Worm (Caenorhabditis elegans) whole organism, L2 larva: ENCODE data around the gene str-260.

Source experiments
- C34F6.9 ChIP-seq: fragments of 150-350 bp; optimal IDR thresholded peaks from 2 replicates; lab custom pipeline; 2014; ENCODE audit warnings: missing biosample characterization, missing genetic modification characterization
- F13H6.1 ChIP-seq: sonication (generic microtip); optimal IDR thresholded peaks from 2 replicates; lab custom pipeline; 2016; ENCODE audit warnings: missing genetic modification characterization, missing compliant biosample characterization
- R02D3.7 ChIP-seq: fragments of 150-350 bp; optimal IDR thresholded peaks from 2 replicates; lab custom pipeline; 2014; ENCODE audit warnings: missing biosample characterization, missing genetic modification characterization
- ZK546.5 ChIP-seq: sonication (generic microtip); optimal IDR thresholded peaks from 2 replicates; lab custom pipeline; 2017; ENCODE audit warnings: missing biosample characterization, missing genetic modification characterization
- alr-1 ChIP-seq: fragments of 150-350 bp; optimal IDR thresholded peaks from 2 replicates; lab custom pipeline; 2014; ENCODE audit warnings: missing biosample characterization, missing genetic modification characterization
- aly-2 ChIP-seq: fragments of 150-350 bp; optimal IDR thresholded peaks from 2 replicates; lab custom pipeline; 2014; ENCODE audit warnings: missing biosample characterization, missing genetic modification characterization
- ama-1 ChIP-seq: fragments of 150-350 bp; optimal IDR thresholded peaks from 2 replicates; lab custom pipeline; 2018; ENCODE audit warnings: inconsistent platforms
- blmp-1 ChIP-seq: sonication (generic microtip); optimal IDR thresholded peaks from 2 replicates; lab custom pipeline; 2017; ENCODE audit warnings: missing genetic modification characterization, mild to moderate bottlenecking, missing compliant biosample characterization, antibody characterized with exemption, moderate library complexity; ENCODE audit not compliant: insufficient read depth
- ceh-16 ChIP-seq: fragments of 150-350 bp; optimal IDR thresholded peaks from 2 replicates; lab custom pipeline; 2014; ENCODE audit warnings: missing biosample characterization, missing genetic modification characterization
- ceh-82 ChIP-seq: fragments of 150-350 bp; optimal IDR thresholded peaks from 2 replicates; lab custom pipeline; 2014; ENCODE audit warnings: missing biosample characterization, missing genetic modification characterization
- crh-2 ChIP-seq: sonication (generic microtip); optimal IDR thresholded peaks from 2 replicates; lab custom pipeline; 2017; ENCODE audit warnings: missing biosample characterization, missing genetic modification characterization
- dmd-4 ChIP-seq: sonication (generic microtip); optimal IDR thresholded peaks from 2 replicates; lab custom pipeline; 2017; ENCODE audit warnings: missing biosample characterization, missing genetic modification characterization
- egl-27 ChIP-seq: sonication (generic microtip); optimal IDR thresholded peaks from 3 replicates; lab custom pipeline; 2017; ENCODE audit warnings: missing biosample characterization, missing genetic modification reagents, missing genetic modification characterization
- elt-1 ChIP-seq: fragments of 150-350 bp; optimal IDR thresholded peaks from 2 replicates; lab custom pipeline; 2014; ENCODE audit warnings: missing biosample characterization, missing genetic modification characterization
- elt-3 ChIP-seq: sonication (generic microtip); optimal IDR thresholded peaks from 2 replicates; lab custom pipeline; 2017; ENCODE audit warnings: missing biosample characterization, missing genetic modification characterization
- fos-1 ChIP-seq: fragments of 150-350 bp; optimal IDR thresholded peaks from 2 replicates; lab custom pipeline; 2014; ENCODE audit warnings: missing biosample characterization, missing genetic modification characterization
- gmeb-1 ChIP-seq: fragments of 150-350 bp; optimal IDR thresholded peaks from 2 replicates; lab custom pipeline; 2014; ENCODE audit warnings: missing biosample characterization, missing genetic modification characterization
- lin-11 ChIP-seq: fragments of 150-350 bp; sonication (generic microtip); optimal IDR thresholded peaks from 2 replicates; lab custom pipeline; 2014; ENCODE audit warnings: missing biosample characterization, missing genetic modification characterization, inconsistent platforms, mixed read lengths
- lin-13 ChIP-seq: fragments of 150-350 bp; optimal IDR thresholded peaks from 2 replicates; lab custom pipeline; 2014; ENCODE audit warnings: missing biosample characterization, missing genetic modification reagents, missing genetic modification characterization
- lin-39 ChIP-seq: fragments of 150-350 bp; optimal IDR thresholded peaks from 2 replicates; lab custom pipeline; 2014; ENCODE audit warnings: missing biosample characterization, missing genetic modification reagents, missing genetic modification characterization
- lsy-2 ChIP-seq, 2 experiments: fragments of 150-350 bp in 1 of 2; sonication (generic microtip) in 1 of 2; optimal IDR thresholded peaks; 2 replicates each; lab custom pipeline; 2014 to 2017; ENCODE audit warnings: missing biosample characterization in 2 of 2, missing genetic modification characterization in 2 of 2
- mab-5 ChIP-seq: fragments of 150-350 bp; optimal IDR thresholded peaks from 2 replicates; lab custom pipeline; 2014; ENCODE audit warnings: missing biosample characterization, missing genetic modification characterization
- mbf-1 ChIP-seq: sonication (generic microtip); optimal IDR thresholded peaks from 2 replicates; lab custom pipeline; 2017; ENCODE audit warnings: missing biosample characterization, missing genetic modification characterization
- mdl-1 ChIP-seq, 2 experiments: fragments of 150-350 bp in 1 of 2; sonication (generic microtip) in 1 of 2; optimal IDR thresholded peaks; 2 replicates each; lab custom pipeline; 2017; ENCODE audit warnings: missing biosample characterization in 2 of 2, missing genetic modification characterization in 2 of 2
- nhr-10 ChIP-seq: sonication (generic microtip); optimal IDR thresholded peaks from 2 replicates; lab custom pipeline; 2017; ENCODE audit warnings: missing biosample characterization, missing genetic modification characterization
- nhr-11 ChIP-seq: fragments of 150-350 bp; optimal IDR thresholded peaks from 2 replicates; lab custom pipeline; 2014; ENCODE audit warnings: missing biosample characterization, missing genetic modification characterization
- nhr-12 ChIP-seq: fragments of 150-350 bp; optimal IDR thresholded peaks from 2 replicates; lab custom pipeline; 2014; ENCODE audit warnings: missing biosample characterization, missing genetic modification characterization
- nhr-129 ChIP-seq: fragments of 150-350 bp; optimal IDR thresholded peaks from 2 replicates; lab custom pipeline; 2014; ENCODE audit warnings: missing biosample characterization, missing genetic modification characterization
- nhr-21 ChIP-seq: fragments of 150-350 bp; optimal IDR thresholded peaks from 2 replicates; lab custom pipeline; 2014; ENCODE audit warnings: missing biosample characterization, missing genetic modification characterization
- nhr-23 ChIP-seq: fragments of 150-350 bp; optimal IDR thresholded peaks from 2 replicates; lab custom pipeline; 2014; ENCODE audit warnings: missing biosample characterization, missing genetic modification reagents, missing genetic modification characterization
- nhr-237 ChIP-seq: fragments of 150-350 bp; optimal IDR thresholded peaks from 2 replicates; lab custom pipeline; 2014; ENCODE audit warnings: missing biosample characterization, missing genetic modification characterization
- nhr-25 ChIP-seq: fragments of 150-350 bp; sonication (generic microtip); optimal IDR thresholded peaks from 3 replicates; lab custom pipeline; 2014; ENCODE audit warnings: missing biosample characterization, missing genetic modification characterization
- nhr-6 ChIP-seq: fragments of 150-350 bp; optimal IDR thresholded peaks from 2 replicates; lab custom pipeline; 2014; ENCODE audit warnings: missing biosample characterization, missing genetic modification characterization
- nhr-77 ChIP-seq: fragments of 150-350 bp; optimal IDR thresholded peaks from 2 replicates; lab custom pipeline; 2014; ENCODE audit warnings: missing biosample characterization, missing genetic modification characterization
- peb-1 ChIP-seq: fragments of 150-350 bp; optimal IDR thresholded peaks from 2 replicates; lab custom pipeline; 2014; ENCODE audit warnings: missing biosample characterization, missing genetic modification characterization
- sem-4 ChIP-seq: fragments of 150-350 bp; optimal IDR thresholded peaks from 2 replicates; lab custom pipeline; 2014; ENCODE audit warnings: missing biosample characterization, missing genetic modification reagents, missing genetic modification characterization
- skn-1 ChIP-seq: sonication (generic microtip); optimal IDR thresholded peaks from 2 replicates; lab custom pipeline; 2017; ENCODE audit warnings: missing biosample characterization, missing genetic modification characterization
- sma-3 ChIP-seq: sonication (generic microtip); optimal IDR thresholded peaks from 2 replicates; lab custom pipeline; 2016; ENCODE audit warnings: missing genetic modification reagents, missing genetic modification characterization, missing compliant biosample characterization
- sma-9 ChIP-seq, 2 experiments: fragments of 150-350 bp in 1 of 2; sonication (generic microtip) in 1 of 2; optimal IDR thresholded peaks; 2 replicates each; lab custom pipeline; 2014 to 2016; ENCODE audit warnings: missing genetic modification characterization in 2 of 2, mild to moderate bottlenecking in 1 of 2, missing biosample characterization in 1 of 2, missing compliant biosample characterization in 1 of 2, missing genetic modification reagents in 1 of 2, moderate library complexity in 1 of 2
- snpc-4 ChIP-seq: fragments of 150-350 bp; optimal IDR thresholded peaks from 2 replicates; lab custom pipeline; 2014; ENCODE audit warnings: missing biosample characterization, missing genetic modification characterization
- unc-62 ChIP-seq: fragments of 150-350 bp; optimal IDR thresholded peaks from 2 replicates; lab custom pipeline; 2014; ENCODE audit warnings: missing biosample characterization, missing genetic modification reagents, missing genetic modification characterization
- zag-1 ChIP-seq: fragments of 150-350 bp; optimal IDR thresholded peaks from 2 replicates; lab custom pipeline; 2014; ENCODE audit warnings: missing biosample characterization, missing genetic modification characterization
- ztf-1 ChIP-seq: fragments of 200-800 bp; sonication (Bioruptor generic); conservative IDR thresholded peaks from 2 replicates; pipeline ENCODE4 v1.3.6; 2022; ENCODE audit warnings: missing genetic modification characterization, missing compliant biosample characterization
- ztf-11 ChIP-seq: sonication (generic microtip); optimal IDR thresholded peaks from 2 replicates; lab custom pipeline; 2017; ENCODE audit warnings: missing biosample characterization, missing genetic modification characterization
- ztf-4 ChIP-seq: fragments of 150-350 bp; optimal IDR thresholded peaks from 2 replicates; lab custom pipeline; 2014; ENCODE audit warnings: missing biosample characterization, missing genetic modification characterization

Gene str-260

ce11 chrV:3490435-3490834 is 36.5 kb upstream of the str-260 start, which contains the start of gene srbc-36:
srbc-36 (minus strand) TSS chrV:3490535.
- TF ChIP-seq lin-39 (tag; lab: Kevin White, UChicago) (no peak), nhr-23 (tag; lab: Kevin White, UChicago) (no peak), mbf-1 (tag; lab: Kevin White, UChicago) (no peak), lsy-2 (tag; optimal IDR thresholded peaks at IDR 0.05; lab: Kevin White, UChicago) (no peak), ztf-1 (no peak), snpc-4 (no peak), mdl-1 (tag; optimal IDR thresholded peaks at IDR 0.05; lab: Kevin White, UChicago) (no peak), nhr-25 (tag; lab: Kevin White, UChicago) (no peak), fos-1 (tag; lab: Kevin White, UChicago) (no peak), crh-2 (no peak), ztf-11 (no peak), nhr-129 (tag; lab: Kevin White, UChicago) (no peak)

ce11 chrV:3496880-3497279 is 30.1 kb upstream of the str-260 start, which contains the start of gene C07G3.15:
C07G3.15 (minus strand) TSS chrV:3496980.
- TF ChIP-seq fos-1 (tag; lab: Kevin White, UChicago) (no peak), lin-39 (tag; lab: Kevin White, UChicago) (no peak), crh-2 (no peak), zag-1 (tag; lab: Kevin White, UChicago) (no peak), sem-4 (no peak), gmeb-1 (tag; lab: Kevin White, UChicago) (no peak), ztf-4 (tag; lab: Kevin White, UChicago) (no peak), ZK546.5 (tag; lab: Kevin White, UChicago) (no peak), nhr-23 (tag; lab: Kevin White, UChicago) (no peak), mbf-1 (tag; lab: Kevin White, UChicago) (no peak), aly-2 (tag; lab: Kevin White, UChicago) (no peak), ztf-1 (no peak), R02D3.7 (tag; lab: Kevin White, UChicago) (no peak), unc-62 (GFP tag; lab: Kevin White, UChicago) (no peak), elt-1 (tag; lab: Kevin White, UChicago) (no peak), mdl-1 (tag; optimal IDR thresholded peaks at IDR 0.05; lab: Kevin White, UChicago) (no peak)

ce11 chrV:3502038-3502437 is 24.9 kb upstream of the str-260 start, which contains the start of the genes C07G3.8 and C07G3.10:
C07G3.8 (minus strand) TSS chrV:3502138.
C07G3.10 (plus strand) TSS chrV:3502307.
- TF ChIP-seq sma-3 (GFP tag; lab: Kevin White, UChicago) (no peak), sem-4 (no peak), nhr-12 (tag; lab: Kevin White, UChicago) (no peak), fos-1 (tag; lab: Kevin White, UChicago) (no peak), ceh-16 (tag; lab: Kevin White, UChicago) (no peak), ztf-11 (no peak), mbf-1 (tag; lab: Kevin White, UChicago) (no peak), nhr-129 (tag; lab: Kevin White, UChicago) (no peak), dmd-4 (no peak), ztf-1 (no peak), lsy-2 (tag; optimal IDR thresholded peaks at IDR 0.05; lab: Kevin White, UChicago) (no peak), nhr-21 (tag; lab: Kevin White, UChicago) (no peak), skn-1 (tag; lab: Kevin White, UChicago) (no peak), nhr-6 (no peak), R02D3.7 (tag; lab: Kevin White, UChicago) (no peak)

ce11 chrV:3505745-3506144 is 21.2 kb upstream of the str-260 start:
- TF ChIP-seq peb-1: no peak
- TF ChIP-seq egl-27 (tag; lab: Kevin White, UChicago): no peak
- TF ChIP-seq nhr-77 (tag; lab: Kevin White, UChicago): no peak
- TF ChIP-seq lin-13 (GFP tag; lab: Kevin White, UChicago): no peak
- no peak for TF ChIP-seq ama-1 (lab: Kevin White, UChicago)
- no peak for TF ChIP-seq C34F6.9 (tag; lab: Kevin White, UChicago)
- TF ChIP-seq nhr-11 (tag; lab: Kevin White, UChicago): no peak
- TF ChIP-seq ztf-11: no peak
- peak; percentile 25 for TF ChIP-seq sma-3 (GFP tag; lab: Kevin White, UChicago)
- TF ChIP-seq alr-1 (tag; lab: Kevin White, UChicago): no peak
- no peak for TF ChIP-seq mab-5
- peak; percentile 20 for TF ChIP-seq gmeb-1 (tag; lab: Kevin White, UChicago)
- TF ChIP-seq sem-4: no peak
- no peak for TF ChIP-seq nhr-129 (tag; lab: Kevin White, UChicago)
- TF ChIP-seq fos-1 (tag; lab: Kevin White, UChicago): peak; percentile 77
- TF ChIP-seq nhr-12 (tag; lab: Kevin White, UChicago): no peak
- TF ChIP-seq nhr-237: no peak
- no peak for TF ChIP-seq snpc-4
- no peak for TF ChIP-seq ceh-82 (tag; lab: Kevin White, UChicago)
- no peak for TF ChIP-seq R02D3.7 (tag; lab: Kevin White, UChicago)
- no peak for TF ChIP-seq mbf-1 (tag; lab: Kevin White, UChicago)
- TF ChIP-seq crh-2: peak; percentile 64
- TF ChIP-seq aly-2 (tag; lab: Kevin White, UChicago): no peak
- peak; percentile 79 for TF ChIP-seq sma-9 (GFP tag; optimal IDR thresholded peaks at IDR 0.05; lab: Kevin White, UChicago)
- TF ChIP-seq sma-9 (tag; optimal IDR thresholded peaks at IDR 0.05; lab: Kevin White, UChicago): no peak
- no peak for TF ChIP-seq lin-11 (tag; lab: Kevin White, UChicago)
- no peak for TF ChIP-seq ceh-16 (tag; lab: Kevin White, UChicago)
- no peak for TF ChIP-seq F13H6.1 (tag; lab: Kevin White, UChicago)
- TF ChIP-seq ZK546.5 (tag; lab: Kevin White, UChicago): no peak
- TF ChIP-seq elt-1 (tag; lab: Kevin White, UChicago): no peak
- TF ChIP-seq elt-3 (tag; lab: Kevin White, UChicago): no peak
- peak; percentile 70 for TF ChIP-seq blmp-1 (tag; lab: Kevin White, UChicago)
- no peak for TF ChIP-seq nhr-10
